Fruit fly (Drosophila melanogaster): ENCODE data around the gene CG34140.

Gene CG34140

DNA sequence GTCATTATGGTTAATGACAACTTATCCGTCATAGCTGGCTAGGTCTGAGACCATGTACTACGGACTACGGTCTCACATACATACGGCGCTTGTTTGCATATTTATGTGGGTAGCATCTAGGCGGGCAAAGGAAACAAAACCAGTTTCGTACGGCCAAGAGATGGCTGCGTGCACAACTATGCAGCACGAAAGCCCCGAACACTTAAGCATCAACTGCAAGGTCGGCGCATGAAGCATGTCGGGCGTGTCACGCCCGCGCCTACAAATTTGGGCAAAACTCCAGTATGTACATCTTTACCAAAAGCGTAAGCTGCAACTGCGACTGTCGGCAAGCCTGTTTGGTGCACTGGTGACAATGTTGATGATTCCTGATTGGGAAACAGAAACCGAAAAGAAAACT lies 6.3 kb downstream of the CG34140 start (continued):
- TF ChIP-seq gcm2 (GFP tag; optimal IDR thresholded peaks at IDR 0.05) (no peak), row (GFP tag; IDR thresholded peaks at IDR 0.05) (0 out of 3 replicates have a peak, but pooled peaks have one; percentile 15), ranshi (GFP tag; IDR thresholded peaks at IDR 0.05) (no peak), CG10462 (GFP tag; optimal IDR thresholded peaks at IDR 0.05) (no peak), ash1 (GFP tag; optimal IDR thresholded peaks at IDR 0.05) (no peak), E2f2 (GFP tag; IDR thresholded peaks at IDR 0.05) (no peak), sima (GFP tag; optimal IDR thresholded peaks at IDR 0.05) (no peak), mam (GFP tag; optimal IDR thresholded peaks at IDR 0.05) (no peak), CG15601 (tag; optimal IDR thresholded peaks at IDR 0.05) (no peak), CG15696 (tag; optimal IDR thresholded peaks at IDR 0.05) (no peak), slou (GFP tag; optimal IDR thresholded peaks at IDR 0.05) (no peak), crp (GFP tag; optimal IDR thresholded peaks at IDR 0.05) (no peak), CG4282 (GFP tag; optimal IDR thresholded peaks at IDR 0.05) (no peak), chinmo (GFP tag; IDR thresholded peaks at IDR 0.05; ENCODE audit: partially characterized antibody) (0 out of 4 replicates have a peak, but pooled peaks have one; percentile 33), Nf-YB (GFP tag; optimal IDR thresholded peaks at IDR 0.05) (no peak), cato (GFP tag; optimal IDR thresholded peaks at IDR 0.05; ENCODE audit: borderline replicate concordance) (no peak), maf-S (GFP tag; optimal IDR thresholded peaks at IDR 0.05) (no peak), CG3407 (GFP tag; optimal IDR thresholded peaks at IDR 0.05) (no peak), sr (GFP tag; IDR thresholded peaks at IDR 0.05) (0 out of 3 replicates have a peak, but pooled peaks have one; percentile 10), CG11504 (tag; optimal IDR thresholded peaks at IDR 0.05) (no peak), pho (GFP tag; optimal IDR thresholded peaks at IDR 0.05) (no peak), CG13287 (GFP tag; IDR thresholded peaks at IDR 0.05; ENCODE audit: partially characterized antibody) (no peak), twi (tag; optimal IDR thresholded peaks at IDR 0.05) (no peak), Optix (GFP tag; IDR thresholded peaks at IDR 0.05) (no peak), D (optimal IDR thresholded peaks at IDR 0.05) (no peak), D (GFP tag; optimal IDR thresholded peaks at IDR 0.05) (no peak), CG2199 (GFP tag; IDR thresholded peaks at IDR 0.05) (no peak), CG9437 (GFP tag; optimal IDR thresholded peaks at IDR 0.05) (no peak), CG7928 (GFP tag; optimal IDR thresholded peaks at IDR 0.05) (no peak), zen2 (GFP tag; IDR thresholded peaks at IDR 0.05; ENCODE audit: partially characterized antibody) (0 out of 3 replicates have a peak, but pooled peaks have one; percentile 29), bowl (GFP tag; IDR thresholded peaks at IDR 0.05) (no peak), Hmx (GFP tag; optimal IDR thresholded peaks at IDR 0.05) (no peak), CG10565 (GFP tag; optimal IDR thresholded peaks at IDR 0.05) (no peak), usp (GFP tag; optimal IDR thresholded peaks at IDR 0.05) (no peak), CG12104 (GFP tag; optimal IDR thresholded peaks at IDR 0.05) (no peak), phol (tag; optimal IDR thresholded peaks at IDR 0.05) (no peak), sob (GFP tag; IDR thresholded peaks at IDR 0.05) (no peak), BtbVII (GFP tag; optimal IDR thresholded peaks at IDR 0.05) (no peak), ato (GFP tag; IDR thresholded peaks at IDR 0.05; ENCODE audit: partially characterized antibody) (0 out of 2 replicates have a peak, but pooled peaks have one; percentile 37), CG8388 (GFP tag; optimal IDR thresholded peaks at IDR 0.05) (no peak), CG10654 (GFP tag; optimal IDR thresholded peaks at IDR 0.05) (no peak), CG12071 (GFP tag; optimal IDR thresholded peaks at IDR 0.05) (no peak), CG13424 (tag; optimal IDR thresholded peaks at IDR 0.05) (no peak), CG16813 (GFP tag; IDR thresholded peaks at IDR 0.05; ENCODE audit: partially characterized antibody) (0 out of 3 replicates have a peak, but pooled peaks have one; percentile 33), ewg (GFP tag; optimal IDR thresholded peaks at IDR 0.05) (no peak), vvl (GFP tag; IDR thresholded peaks at IDR 0.05) (0 out of 2 replicates have a peak, but pooled peaks have one; percentile 17), Ssrp (tag; optimal IDR thresholded peaks at IDR 0.05) (no peak), ham (GFP tag; IDR thresholded peaks at IDR 0.05) (no peak), onecut (GFP tag; IDR thresholded peaks at IDR 0.05) (no peak), CG13123 (GFP tag; optimal IDR thresholded peaks at IDR 0.05) (no peak), Vsx1 (GFP tag; optimal IDR thresholded peaks at IDR 0.05) (no peak)

Measured in whole organism, embryonic.